Worm (Caenorhabditis elegans): ENCODE results near the gene Y71H2AM.3.
A peak's percentile ranks its signal among the peaks of the same experiment; 100 is the strongest.

Gene Y71H2AM.3

DNA sequence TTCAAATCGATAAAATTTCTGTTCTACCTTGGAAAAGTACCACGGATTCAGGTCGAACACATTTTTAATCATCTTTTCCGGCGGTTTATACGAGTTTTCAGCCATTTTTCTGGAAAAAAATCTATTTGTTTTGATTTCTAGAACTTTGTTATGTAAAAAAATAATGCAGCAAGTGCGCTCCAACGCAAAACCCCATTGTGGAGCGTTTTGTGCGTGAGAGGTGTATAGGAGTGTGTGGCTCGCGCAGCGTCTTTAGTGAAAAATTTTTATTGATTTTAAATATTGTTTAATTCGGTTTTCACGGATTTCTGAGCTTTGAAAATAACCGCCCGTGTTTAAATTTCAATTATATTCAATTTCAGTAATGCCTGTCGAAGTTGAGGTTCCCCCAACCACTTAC is 19.4 kb upstream of the Y71H2AM.3 start, which contains the start of gene Y71H2AM.20 (continued):
- TF ChIP-seq snpc-4 (GFP tag; optimal IDR thresholded peaks at IDR 0.05) (peak; percentile 51), snpc-4 (tag; optimal IDR thresholded peaks at IDR 0.05) (peak; percentile 70 to 90 (median 83)), tbx-9 (tag; optimal IDR thresholded peaks at IDR 0.05; ENCODE audit: borderline replicate concordance) (no peak), snpc-3.4 (tag; optimal IDR thresholded peaks at IDR 0.05) (peak; percentile 96), lag-1 (GFP tag; IDR thresholded peaks at IDR 0.05) (no peak), mxl-1 (tag; optimal IDR thresholded peaks at IDR 0.05) (no peak), nhr-27 (tag; optimal IDR thresholded peaks at IDR 0.05) (no peak), C17E4.6 (GFP tag; IDR thresholded peaks at IDR 0.05) (peak; percentile 79), dox-1 (GFP tag; IDR thresholded peaks at IDR 0.05) (peak; percentile 98), lin-40 (tag; optimal IDR thresholded peaks at IDR 0.05) (peak; percentile 92), T26A5.8 (tag; optimal IDR thresholded peaks at IDR 0.05) (no peak), him-1 (tag; optimal IDR thresholded peaks at IDR 0.05) (no peak), B0261.1 (tag; optimal IDR thresholded peaks at IDR 0.05) (peak; percentile 1), Y53F4B.3 (GFP tag; IDR thresholded peaks at IDR 0.05) (peak; percentile 71; the same call in 1 of the 2 replicates), efl-1 (GFP tag; optimal IDR thresholded peaks at IDR 0.05) (peak; percentile 86), ets-4 (GFP tag; optimal IDR thresholded peaks at IDR 0.05) (no peak), F23B12.7 (tag; optimal IDR thresholded peaks at IDR 0.05; ENCODE audit: insufficient read depth) (peak; percentile 98), Y95B8A.8 (GFP tag; IDR thresholded peaks at IDR 0.05) (peak; percentile 94), ekl-4 (GFP tag; IDR thresholded peaks at IDR 0.05) (peak; percentile 95), F22D6.2 (tag; optimal IDR thresholded peaks at IDR 0.05) (peak; percentile 39), nhr-179 (tag; optimal IDR thresholded peaks at IDR 0.05) (no peak), ceh-27 (GFP tag; optimal IDR thresholded peaks at IDR 0.05) (peak; percentile 93), F10E7.11 (tag; optimal IDR thresholded peaks at IDR 0.05) (no peak), bed-1 (GFP tag; IDR thresholded peaks at IDR 0.05) (no peak), B0336.3 (GFP tag; IDR thresholded peaks at IDR 0.05) (peak; percentile 69; the same call in 1 of the 2 replicates), ztf-22 (GFP tag; optimal IDR thresholded peaks at IDR 0.05) (no peak), K12H6.12 (tag; optimal IDR thresholded peaks at IDR 0.05) (peak; percentile 91), egl-18 (GFP tag; IDR thresholded peaks at IDR 0.05) (no peak), ZK185.1 (tag; optimal IDR thresholded peaks at IDR 0.05; ENCODE audit: poor library complexity, severe bottlenecking) (peak; percentile 93), pbrm-1 (GFP tag; IDR thresholded peaks at IDR 0.05) (peak; percentile 91), F57A8.1 (GFP tag; optimal IDR thresholded peaks at IDR 0.05) (no peak), somi-1 (GFP tag; optimal IDR thresholded peaks at IDR 0.05) (peak; percentile 61), madf-8 (GFP tag; conservative IDR thresholded peaks at IDR 0.05) (peak; percentile 79), zim-3 (tag; optimal IDR thresholded peaks at IDR 0.05) (no peak), tbp1 (GFP tag; optimal IDR thresholded peaks at IDR 0.05) (peak; percentile 77), ztf-28 (GFP tag; IDR thresholded peaks at IDR 0.05) (peak; percentile 82; the same call in 1 of the 2 replicates), ceh-91 (GFP tag; IDR thresholded peaks at IDR 0.05) (peak; percentile 89), hmg-1.2 (GFP tag; IDR thresholded peaks at IDR 0.05) (peak; percentile 76), bed-2 (GFP tag; IDR thresholded peaks at IDR 0.05) (no peak), let-526 (GFP tag; IDR thresholded peaks at IDR 0.05) (peak; percentile 74; the same call in 1 of the 2 replicates), T07F8.4 (tag; optimal IDR thresholded peaks at IDR 0.05) (peak; percentile 45), rec-8 (tag; optimal IDR thresholded peaks at IDR 0.05) (peak in 1 of 2 experiments; percentile 13), lsy-27 (tag; optimal IDR thresholded peaks at IDR 0.05; ENCODE audit: borderline replicate concordance, insufficient read depth) (peak; percentile 69), tlf-1 (GFP tag; optimal IDR thresholded peaks at IDR 0.05) (peak; percentile 92), lin-54 (GFP tag; optimal IDR thresholded peaks at IDR 0.05) (peak; percentile 94), lin-26 (GFP tag; IDR thresholded peaks at IDR 0.05) (peak; percentile 76; the same call in 1 of the 2 replicates), B0035.1 (tag; optimal IDR thresholded peaks at IDR 0.05) (no peak), nhr-120 (GFP tag; IDR thresholded peaks at IDR 0.05) (no peak)
